Worm (Caenorhabditis elegans): Measurements from ENCODE around the gene cox-14.
A peak's percentile ranks its signal among the peaks of the same experiment; 100 is the strongest.

The cox-14 gene

ce11 chrIII:10238448-10239154, 19.9 kb downstream of the cox-14 start, which contains the start of gene Y70G10A.3:
Gene Y70G10A.3, plus strand, starts transcription at chrIII:10239104.
- TF ChIP-seq pha-4 (tag; optimal IDR thresholded peaks at IDR 0.05) (no peak), ceh-30 (tag; optimal IDR thresholded peaks at IDR 0.05) (no peak), ceh-19 (GFP tag; optimal IDR thresholded peaks at IDR 0.05) (no peak), hlh-8 (tag; optimal IDR thresholded peaks at IDR 0.05) (no peak), hlh-6 (tag; optimal IDR thresholded peaks at IDR 0.05) (no peak), pax-1 (tag; optimal IDR thresholded peaks at IDR 0.05) (no peak), unc-3 (GFP tag; conservative IDR thresholded peaks at IDR 0.05) (no peak), unc-3 (tag; optimal IDR thresholded peaks at IDR 0.05) (no peak), nhr-232 (tag; optimal IDR thresholded peaks at IDR 0.05) (no peak), C08G9.2 (tag; optimal IDR thresholded peaks at IDR 0.05) (no peak), lin-11 (tag; optimal IDR thresholded peaks at IDR 0.05) (no peak), T23F11.4 (GFP tag; optimal IDR thresholded peaks at IDR 0.05) (no peak), ceh-31 (tag; optimal IDR thresholded peaks at IDR 0.05) (no peak), ahr-1 (tag; optimal IDR thresholded peaks at IDR 0.05) (no peak), pat-9 (tag; optimal IDR thresholded peaks at IDR 0.05) (no peak), pros-1 (tag; optimal IDR thresholded peaks at IDR 0.05) (no peak), che-1 (tag; optimal IDR thresholded peaks at IDR 0.05) (no peak), C38D4.7 (GFP tag; optimal IDR thresholded peaks at IDR 0.05) (no peak), rnt-1 (tag; optimal IDR thresholded peaks at IDR 0.05) (no peak), mec-3 (tag; optimal IDR thresholded peaks at IDR 0.05; ENCODE audit: borderline replicate concordance) (no peak), ama-1 (optimal IDR thresholded peaks at IDR 0.05) (no peak)

DNA sequence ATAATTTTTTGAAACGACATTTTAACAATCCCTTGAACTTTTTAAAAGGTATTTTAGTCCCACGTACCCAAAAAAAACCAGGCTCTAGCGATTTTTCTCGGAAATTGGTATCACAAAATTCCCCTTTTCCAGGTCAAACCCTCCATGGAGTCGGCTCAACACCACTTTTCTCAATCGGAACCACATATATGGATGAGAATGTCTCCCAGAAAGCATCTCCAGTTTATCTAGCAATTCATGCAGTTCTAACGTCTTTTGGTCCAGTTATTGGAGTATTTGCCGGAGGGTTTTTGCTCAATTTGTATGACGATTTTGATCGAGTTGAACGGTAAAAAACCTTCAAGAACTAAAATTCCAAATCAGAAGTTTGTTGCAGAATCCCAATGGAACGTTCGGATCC, 21.3 kb downstream of the cox-14 start:
- no peak for TF ChIP-seq sox-2 (GFP tag; IDR thresholded peaks at IDR 0.05)
- no peak for TF ChIP-seq odd-2 (tag; optimal IDR thresholded peaks at IDR 0.05)
- no peak for TF ChIP-seq dve-1 (tag; optimal IDR thresholded peaks at IDR 0.05)
- TF ChIP-seq pros-1 (tag; optimal IDR thresholded peaks at IDR 0.05) = no peak
- TF ChIP-seq hlh-6 (tag; optimal IDR thresholded peaks at IDR 0.05) = no peak

DNA sequence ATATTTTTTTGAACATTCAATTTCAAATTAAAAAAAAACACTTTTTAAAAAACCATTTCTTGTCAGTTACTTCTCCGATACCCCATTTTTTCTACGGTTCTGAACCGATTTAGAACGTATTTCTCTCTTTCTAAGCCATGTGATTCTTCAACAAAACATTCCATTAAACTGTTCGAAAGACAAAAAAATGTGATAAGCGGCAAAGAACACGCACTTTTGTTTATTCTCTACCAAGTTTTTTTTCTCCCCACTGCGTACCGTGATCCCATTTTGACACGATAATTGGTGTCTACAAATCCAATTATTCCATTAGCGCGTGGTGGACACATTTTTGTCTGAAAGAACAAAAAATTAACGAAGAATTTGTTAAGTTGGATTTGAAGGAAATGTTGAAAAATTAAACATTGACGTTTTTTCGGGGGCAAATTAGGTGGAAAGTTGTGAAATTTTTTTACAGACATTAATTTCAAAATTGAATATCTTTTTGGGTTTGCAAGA, 22.6 kb downstream of the cox-14 start:
- TF ChIP-seq sox-4 (tag; optimal IDR thresholded peaks at IDR 0.05) (no peak), ceh-48 (tag; optimal IDR thresholded peaks at IDR 0.05) (no peak), rnt-1 (tag; optimal IDR thresholded peaks at IDR 0.05) (no peak), lin-11 (tag; optimal IDR thresholded peaks at IDR 0.05) (no peak), pat-9 (tag; optimal IDR thresholded peaks at IDR 0.05) (no peak), ceh-24 (tag; optimal IDR thresholded peaks at IDR 0.05) (no peak), ahr-1 (tag; optimal IDR thresholded peaks at IDR 0.05) (no peak), pros-1 (tag; optimal IDR thresholded peaks at IDR 0.05) (no peak), ets-4 (tag; optimal IDR thresholded peaks at IDR 0.05) (no peak), ceh-34 (tag; optimal IDR thresholded peaks at IDR 0.05) (no peak)

ce11 chrIII:10244013-10244412, 25.3 kb downstream of the cox-14 start:
- TF ChIP-seq elt-2 (tag; optimal IDR thresholded peaks at IDR 0.05) (no peak), unc-42 (tag; optimal IDR thresholded peaks at IDR 0.05) (no peak), zip-5 (tag; optimal IDR thresholded peaks at IDR 0.05) (no peak), rnt-1 (tag; optimal IDR thresholded peaks at IDR 0.05) (no peak), pat-9 (tag; optimal IDR thresholded peaks at IDR 0.05) (no peak), F13H6.1 (tag; optimal IDR thresholded peaks at IDR 0.05) (no peak)

DNA sequence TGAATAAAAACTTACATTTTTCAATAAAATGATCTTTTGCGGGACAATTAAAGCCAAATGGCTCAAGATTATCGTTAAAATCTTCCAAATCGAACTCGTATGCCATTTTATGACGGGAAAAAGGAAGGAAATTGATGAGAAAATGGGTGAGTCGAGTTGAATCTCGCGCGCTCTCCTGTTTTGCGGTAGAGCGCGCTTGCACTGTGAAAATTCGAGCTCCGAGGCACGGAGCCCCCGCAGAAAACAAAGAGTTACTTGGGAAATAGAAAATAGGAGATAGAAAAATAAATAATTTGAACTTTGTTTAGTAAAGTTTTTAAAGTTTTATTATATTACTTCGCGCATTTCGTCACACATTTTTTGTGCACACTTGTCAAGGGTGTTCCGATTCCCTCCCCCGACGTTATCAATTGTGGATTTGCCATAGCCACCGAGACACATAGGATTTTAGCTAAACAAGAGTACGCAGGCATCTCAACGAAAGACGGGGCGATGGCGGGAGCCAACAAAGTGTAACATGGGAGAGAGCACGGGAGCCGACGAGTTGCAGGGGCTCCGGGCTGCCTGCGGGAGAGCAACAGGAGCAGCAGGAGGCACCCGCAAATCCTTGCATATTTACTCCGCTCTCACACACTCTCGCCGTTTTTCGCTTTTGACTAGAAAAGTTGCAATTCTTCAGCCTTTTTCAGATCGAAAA, 29.8 kb downstream of the cox-14 start, which contains the start of the genes div-1 and cor-1:
div-1 (minus strand) TSS at position 119 of the 697 bp plus-strand sequence.
cor-1 (plus strand) TSS at position 671 of the 697 bp plus-strand sequence.
- TF ChIP-seq nhr-232 (tag; optimal IDR thresholded peaks at IDR 0.05) (no peak), ceh-9 (tag; optimal IDR thresholded peaks at IDR 0.05) (no peak), madf-2 (tag; optimal IDR thresholded peaks at IDR 0.05) (no peak), C38D4.7 (GFP tag; optimal IDR thresholded peaks at IDR 0.05) (no peak), hlh-15 (tag; optimal IDR thresholded peaks at IDR 0.05) (no peak), unc-55 (GFP tag; optimal IDR thresholded peaks at IDR 0.05) (no peak), tbx-2 (tag; optimal IDR thresholded peaks at IDR 0.05) (peak; percentile 56), syd-9 (tag; optimal IDR thresholded peaks at IDR 0.05) (no peak), ceh-14 (tag; optimal IDR thresholded peaks at IDR 0.05) (no peak), ztf-16 (tag; optimal IDR thresholded peaks at IDR 0.05) (no peak), ceh-18 (tag; optimal IDR thresholded peaks at IDR 0.05) (peak; percentile 76), pax-1 (tag; optimal IDR thresholded peaks at IDR 0.05) (no peak), K02D7.2 (tag; optimal IDR thresholded peaks at IDR 0.05) (no peak), elt-2 (tag; optimal IDR thresholded peaks at IDR 0.05) (peak; percentile 29), unc-3 (GFP tag; conservative IDR thresholded peaks at IDR 0.05) (no peak), unc-3 (tag; optimal IDR thresholded peaks at IDR 0.05) (no peak), zip-5 (tag; optimal IDR thresholded peaks at IDR 0.05) (no peak)
